Worm (Caenorhabditis elegans) whole organism, L4/young adult: ENCODE data around the gene vnut-1.

Experiments used
- W03F9.2 ChIP-seq: fragments of 150-350 bp; optimal IDR thresholded peaks from 2 replicates; lab custom pipeline; 2014; ENCODE audit warnings: missing biosample characterization, missing genetic modification characterization
- dao-5 ChIP-seq: sonication (generic microtip); optimal IDR thresholded peaks from 2 replicates; lab custom pipeline; 2016; ENCODE audit warnings: missing genotype, missing genetic modification characterization, moderate library complexity, missing compliant biosample characterization
- him-1 ChIP-seq: sonication (generic microtip); optimal IDR thresholded peaks from 2 replicates; lab custom pipeline; 2016; ENCODE audit warnings: missing genotype, missing genetic modification reagents, missing genetic modification characterization, missing compliant biosample characterization

DNA sequence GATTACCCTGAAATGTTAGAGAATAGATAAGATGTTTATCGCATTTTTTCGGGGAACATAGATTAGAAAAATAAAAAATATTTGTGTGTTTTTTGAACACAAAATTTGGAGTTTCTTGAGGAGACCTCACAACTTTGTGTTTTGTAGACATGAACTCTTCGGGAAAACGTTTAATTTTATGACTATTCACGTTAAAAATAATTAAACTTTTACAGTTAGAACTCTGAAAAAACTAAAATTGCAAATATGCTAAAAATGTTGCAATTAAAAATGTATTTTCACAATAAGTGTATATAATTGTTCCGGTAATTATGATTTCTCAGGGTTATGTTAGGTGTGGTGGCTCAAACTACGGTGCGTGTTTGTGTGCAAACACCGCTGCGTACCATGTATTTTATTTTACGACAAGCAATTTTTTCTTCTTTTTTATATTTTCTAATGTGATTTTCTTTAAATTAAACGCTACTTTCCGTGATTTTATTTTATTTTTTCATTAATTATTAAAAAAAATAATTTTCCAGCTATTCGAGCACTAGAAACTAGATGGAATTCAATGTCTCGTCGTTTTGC, 38.7 kb downstream of the vnut-1 start, which contains the start of the genes F57C2.5 and spat-1:
- TF ChIP-seq him-1 (tag; lab: Kevin White, UChicago), result no peak
- TF ChIP-seq dao-5 (tag; lab: Kevin White, UChicago), result no peak
- TF ChIP-seq W03F9.2 (tag; lab: Kevin White, UChicago), result peak; percentile 71
